Worm (Caenorhabditis elegans) whole organism, midembryonic: ENCODE measurements around the gene trpl-5.

ENCODE experiments used
- cog-1 ChIP-seq: sonication (generic microtip); optimal IDR thresholded peaks from 2 replicates; lab custom pipeline; 2016; ENCODE audit warnings: missing genetic modification characterization, missing compliant biosample characterization
- flt-1 ChIP-seq: fragments of 200-800 bp; sonication (Bioruptor generic); IDR thresholded peaks from 2 replicates; pipeline ENCODE4 v1.3.6; 2022; ENCODE audit warnings: missing genetic modification characterization, missing compliant biosample characterization
- klf-2 ChIP-seq: fragments of 200-800 bp; sonication (Bioruptor generic); conservative IDR thresholded peaks from 2 replicates; pipeline ENCODE4 v1.3.6; 2022; ENCODE audit warnings: missing genetic modification reagents, missing genetic modification characterization, missing compliant biosample characterization
- med-1 ChIP-seq: sonication (generic microtip); optimal IDR thresholded peaks from 2 replicates; lab custom pipeline; 2017; ENCODE audit warnings: missing genetic modification characterization, mild to moderate bottlenecking, missing compliant biosample characterization, antibody characterized with exemption, missing genetic modification reagents; ENCODE audit not compliant: insufficient read depth
- tab-1 ChIP-seq: fragments of 200-800 bp; sonication (Bioruptor generic); IDR thresholded peaks from 2 replicates; pipeline ENCODE4 v1.3.6; 2022; ENCODE audit warnings: missing genetic modification characterization, missing compliant biosample characterization
- ztf-23 ChIP-seq: fragments of 200-800 bp; sonication (Bioruptor generic); IDR thresholded peaks from 2 replicates; pipeline ENCODE4 v1.3.6; 2022; ENCODE audit warnings: missing genetic modification reagents, missing genetic modification characterization, missing compliant biosample characterization
- ztf-29 ChIP-seq: fragments of 200-800 bp; sonication (Bioruptor generic); IDR thresholded peaks from 2 replicates; pipeline ENCODE4 v1.3.6; 2022; ENCODE audit warnings: missing genetic modification reagents, missing genetic modification characterization, missing compliant biosample characterization

ce11 chrII:2108295-2108694, 17.9 kb upstream of the trpl-5 start, which contains the start of gene R52.4:
- TF ChIP-seq flt-1 (GFP tag; lab: Robert Waterston, UW): no peak
- no peak for TF ChIP-seq ztf-29 (GFP tag; lab: Robert Waterston, UW)
- TF ChIP-seq klf-2 (GFP tag; lab: Robert Waterston, UW): no peak
- TF ChIP-seq cog-1: no peak
- TF ChIP-seq med-1: no peak
- TF ChIP-seq tab-1 (GFP tag; lab: Robert Waterston, UW): no peak
- TF ChIP-seq ztf-23 (GFP tag; lab: Robert Waterston, UW): no peak
